Worm (Caenorhabditis elegans) whole organism, late embryonic: ENCODE results near the gene K08D9.4.

Source experiments
- C38D4.7 ChIP-seq: fragments of 200-800 bp; sonication (Bioruptor generic); optimal IDR thresholded peaks from 2 replicates; lab custom pipeline; 2018; ENCODE audit warnings: mild to moderate bottlenecking, missing genetic modification characterization, moderate library complexity, missing compliant biosample characterization
- F13H6.1 ChIP-seq: sonication (generic microtip); optimal IDR thresholded peaks from 2 replicates; lab custom pipeline; 2016; ENCODE audit warnings: missing genetic modification characterization, missing compliant biosample characterization
- K02D7.2 ChIP-seq: sonication (generic microtip); optimal IDR thresholded peaks from 2 replicates; lab custom pipeline; 2017; ENCODE audit warnings: mild to moderate bottlenecking, missing genetic modification characterization, missing compliant biosample characterization
- T23F11.4 ChIP-seq: fragments of 200-800 bp; sonication (Bioruptor generic); optimal IDR thresholded peaks from 2 replicates; lab custom pipeline; 2018; ENCODE audit warnings: mild to moderate bottlenecking, missing genetic modification characterization, missing compliant biosample characterization
- Y22D7AL.16 ChIP-seq: sonication (generic microtip); optimal IDR thresholded peaks from 2 replicates; lab custom pipeline; 2016; ENCODE audit warnings: missing genetic modification characterization, missing compliant biosample characterization
- ahr-1 ChIP-seq: sonication (generic microtip); optimal IDR thresholded peaks from 2 replicates; lab custom pipeline; 2016; ENCODE audit warnings: missing genetic modification characterization, missing compliant biosample characterization
- ceh-14 ChIP-seq: sonication (generic microtip); optimal IDR thresholded peaks from 2 replicates; lab custom pipeline; 2016; ENCODE audit warnings: missing genotype, missing genetic modification characterization, missing compliant biosample characterization
- ceh-19 ChIP-seq: fragments of 200-800 bp; sonication (Bioruptor generic); optimal IDR thresholded peaks from 2 replicates; lab custom pipeline; 2018; ENCODE audit warnings: mild to moderate bottlenecking, missing genetic modification characterization, missing compliant biosample characterization
- ceh-22 ChIP-seq: sonication (generic microtip); optimal IDR thresholded peaks from 2 replicates; lab custom pipeline; 2017; ENCODE audit warnings: missing biosample characterization, missing genetic modification characterization
- ceh-30 ChIP-seq: fragments of 150-350 bp; optimal IDR thresholded peaks from 2 replicates; lab custom pipeline; 2014; ENCODE audit warnings: missing biosample characterization, missing genetic modification characterization
- ceh-31 ChIP-seq: sonication (generic microtip); optimal IDR thresholded peaks from 2 replicates; lab custom pipeline; 2016; ENCODE audit warnings: missing genetic modification characterization, missing compliant biosample characterization
- ceh-45 ChIP-seq: fragments of 200-800 bp; sonication (Bioruptor generic); IDR thresholded peaks from 2 replicates; pipeline ENCODE4 v1.3.6; 2022; ENCODE audit warnings: missing genetic modification reagents, missing genetic modification characterization, missing compliant biosample characterization
- ceh-6 ChIP-seq: fragments of 200-800 bp; sonication (Bioruptor generic); optimal IDR thresholded peaks from 2 replicates; lab custom pipeline; 2018; ENCODE audit warnings: mild to moderate bottlenecking, missing genetic modification characterization, missing compliant biosample characterization
- ceh-9 ChIP-seq: sonication (generic microtip); optimal IDR thresholded peaks from 2 replicates; lab custom pipeline; 2016; ENCODE audit warnings: mild to moderate bottlenecking, missing genetic modification characterization, inconsistent platforms, missing compliant biosample characterization
- che-1 ChIP-seq: sonication (generic microtip); optimal IDR thresholded peaks from 2 replicates; lab custom pipeline; 2016; ENCODE audit warnings: mild to moderate bottlenecking, missing genetic modification characterization, missing compliant biosample characterization
- dmd-4 ChIP-seq: sonication (generic microtip); optimal IDR thresholded peaks from 2 replicates; lab custom pipeline; 2016; ENCODE audit warnings: borderline replicate concordance, missing genetic modification characterization, missing compliant biosample characterization
- dve-1 ChIP-seq: sonication (generic microtip); optimal IDR thresholded peaks from 2 replicates; lab custom pipeline; 2017; ENCODE audit warnings: antibody characterized with exemption, mild to moderate bottlenecking, missing genetic modification characterization, missing compliant biosample characterization
- elt-4 ChIP-seq: sonication (generic microtip); optimal IDR thresholded peaks from 2 replicates; lab custom pipeline; 2016; ENCODE audit warnings: missing genetic modification characterization, missing compliant biosample characterization
- eyg-1 ChIP-seq: sonication (generic microtip); optimal IDR thresholded peaks from 2 replicates; lab custom pipeline; 2016; ENCODE audit warnings: missing genotype, missing genetic modification characterization, missing compliant biosample characterization
- fkh-10 ChIP-seq: fragments of 150-350 bp; optimal IDR thresholded peaks from 2 replicates; lab custom pipeline; 2014; ENCODE audit warnings: missing biosample characterization, missing genetic modification reagents, missing genetic modification characterization
- gmeb-2 ChIP-seq: sonication (generic microtip); optimal IDR thresholded peaks from 2 replicates; lab custom pipeline; 2016; ENCODE audit warnings: missing genetic modification characterization, inconsistent platforms, missing compliant biosample characterization
- hlh-13 ChIP-seq: fragments of 200-800 bp; sonication (Bioruptor generic); optimal IDR thresholded peaks from 2 replicates; lab custom pipeline; 2018; ENCODE audit warnings: mild to moderate bottlenecking, missing genetic modification characterization, missing compliant biosample characterization
- hlh-15 ChIP-seq: sonication (generic microtip); optimal IDR thresholded peaks from 2 replicates; lab custom pipeline; 2016; ENCODE audit warnings: missing genetic modification characterization, missing compliant biosample characterization
- hlh-30 ChIP-seq: sonication (generic microtip); optimal IDR thresholded peaks from 2 replicates; lab custom pipeline; 2017; ENCODE audit warnings: antibody characterized with exemption, missing genetic modification characterization, missing compliant biosample characterization; ENCODE audit not compliant: insufficient read depth
- hlh-6 ChIP-seq: sonication (generic microtip); optimal IDR thresholded peaks from 2 replicates; lab custom pipeline; 2016; ENCODE audit warnings: missing genotype, missing genetic modification characterization, missing compliant biosample characterization
- hlh-8 ChIP-seq: sonication (generic microtip); optimal IDR thresholded peaks from 2 replicates; lab custom pipeline; 2016; ENCODE audit warnings: missing genotype, missing genetic modification characterization, missing compliant biosample characterization
- madf-2 ChIP-seq: sonication (generic microtip); optimal IDR thresholded peaks from 2 replicates; lab custom pipeline; 2017; ENCODE audit warnings: missing genetic modification characterization, missing compliant biosample characterization
- mec-3 ChIP-seq: sonication (generic microtip); optimal IDR thresholded peaks from 2 replicates; lab custom pipeline; 2016; ENCODE audit warnings: borderline replicate concordance, missing genetic modification characterization, missing compliant biosample characterization
- pha-2 ChIP-seq: sonication (generic microtip); optimal IDR thresholded peaks from 2 replicates; lab custom pipeline; 2017; ENCODE audit warnings: mild to moderate bottlenecking, missing genetic modification characterization, missing compliant biosample characterization
- pha-4 ChIP-seq: fragments of 150-350 bp; optimal IDR thresholded peaks from 2 replicates; lab custom pipeline; 2018; ENCODE audit warnings: missing biosample characterization, missing genetic modification reagents, missing genetic modification characterization
- rnt-1 ChIP-seq: sonication (generic microtip); optimal IDR thresholded peaks from 2 replicates; lab custom pipeline; 2016; ENCODE audit warnings: missing genetic modification characterization, missing compliant biosample characterization
- tbx-2 ChIP-seq: sonication (generic microtip); optimal IDR thresholded peaks from 2 replicates; lab custom pipeline; 2016; ENCODE audit warnings: missing genetic modification characterization, missing compliant biosample characterization
- tbx-7 ChIP-seq: sonication (generic microtip); optimal IDR thresholded peaks from 2 replicates; lab custom pipeline; 2016; ENCODE audit warnings: missing genotype, missing genetic modification characterization, missing compliant biosample characterization
- ttx-3 ChIP-seq: sonication (generic microtip); optimal IDR thresholded peaks from 2 replicates; lab custom pipeline; 2016; ENCODE audit warnings: missing genetic modification reagents, missing genetic modification characterization, missing compliant biosample characterization
- unc-3 ChIP-seq, 2 experiments: fragments of 200-800 bp in 1 of 2; sonication (Bioruptor generic) in 1 of 2; sonication (generic microtip) in 1 of 2; conservative IDR thresholded peaks in 1 of 2; optimal IDR thresholded peaks in 1 of 2; 2 replicates each; pipeline versions ENCODE4 v1.3.6 to Lab custom; 2016 to 2022; ENCODE audit warnings: missing compliant biosample characterization in 2 of 2, missing genetic modification characterization in 2 of 2, missing genetic modification reagents in 1 of 2
- unc-55 ChIP-seq: sonication (generic microtip); optimal IDR thresholded peaks from 2 replicates; lab custom pipeline; 2017; ENCODE audit warnings: missing biosample characterization, missing genetic modification reagents, missing genetic modification characterization
- unc-86 ChIP-seq: sonication (generic microtip); optimal IDR thresholded peaks from 2 replicates; lab custom pipeline; 2016; ENCODE audit warnings: missing genetic modification characterization, missing compliant biosample characterization
- zip-5 ChIP-seq: sonication (generic microtip); optimal IDR thresholded peaks from 2 replicates; lab custom pipeline; 2016; ENCODE audit warnings: missing genetic modification characterization, missing compliant biosample characterization

Gene K08D9.4

ce11 chrV:3165438-3165837 lies 34.8 kb downstream of the K08D9.4 start, which contains the start of gene C36C5.14:
Gene C36C5.14 (minus strand): TSS chrV:3165538.
- TF ChIP-seq ttx-3 (tag; lab: Kevin White, UChicago): no peak
- no peak for TF ChIP-seq hlh-8 (tag; lab: Kevin White, UChicago)
- TF ChIP-seq tbx-2 (tag; lab: Kevin White, UChicago): no peak
- TF ChIP-seq K02D7.2 (tag; lab: Kevin White, UChicago): no peak
- TF ChIP-seq ceh-19 (GFP tag; lab: Kevin White, UChicago): no peak
- TF ChIP-seq che-1 (tag; lab: Kevin White, UChicago): no peak
- TF ChIP-seq unc-55 (GFP tag; lab: Kevin White, UChicago): no peak
- no peak for TF ChIP-seq ceh-31
- no peak for TF ChIP-seq ceh-30 (tag; lab: Kevin White, UChicago)
- no peak for TF ChIP-seq ceh-9 (tag; lab: Kevin White, UChicago)
- TF ChIP-seq pha-2: no peak
- no peak for TF ChIP-seq madf-2 (tag; lab: Kevin White, UChicago)
- TF ChIP-seq zip-5 (tag; lab: Kevin White, UChicago): no peak
- TF ChIP-seq dve-1 (tag; lab: Kevin White, UChicago): no peak
- TF ChIP-seq ceh-14 (tag; lab: Kevin White, UChicago): no peak
- TF ChIP-seq hlh-30 (tag; lab: Kevin White, UChicago): no peak
- no peak for TF ChIP-seq C38D4.7 (GFP tag; lab: Kevin White, UChicago)
- TF ChIP-seq hlh-13 (GFP tag; lab: Kevin White, UChicago): no peak
- TF ChIP-seq ceh-22: no peak

- TF ChIP-seq ceh-45 (GFP tag; lab: Robert Waterston, UW) (no peak), pha-4 (tag; lab: Kevin White, UChicago) (no peak), F13H6.1 (tag; lab: Kevin White, UChicago) (no peak), tbx-7 (tag; lab: Kevin White, UChicago) (no peak), fkh-10 (GFP tag; lab: Kevin White, UChicago) (no peak), elt-4 (tag; lab: Kevin White, UChicago) (no peak), unc-55 (GFP tag; lab: Kevin White, UChicago) (no peak), ahr-1 (tag; lab: Kevin White, UChicago) (no peak), T23F11.4 (no peak), ceh-9 (tag; lab: Kevin White, UChicago) (no peak), hlh-6 (no peak), hlh-13 (GFP tag; lab: Kevin White, UChicago) (no peak), K02D7.2 (tag; lab: Kevin White, UChicago) (no peak)
Measured at ce11 chrV:3163143-3163542, 37.1 kb downstream of the K08D9.4 start.

- TF ChIP-seq Y22D7AL.16 (tag; lab: Kevin White, UChicago): no peak
- no peak for TF ChIP-seq dmd-4
- TF ChIP-seq eyg-1 (tag; lab: Kevin White, UChicago): no peak
- no peak for TF ChIP-seq ceh-22
- no peak for TF ChIP-seq unc-86 (tag; lab: Kevin White, UChicago)
- no peak for TF ChIP-seq gmeb-2
- no peak for TF ChIP-seq hlh-8 (tag; lab: Kevin White, UChicago)
- TF ChIP-seq unc-3 (GFP tag; conservative IDR thresholded peaks at IDR 0.05; lab: Robert Waterston, UW): no peak
- TF ChIP-seq unc-3 (tag; optimal IDR thresholded peaks at IDR 0.05; lab: Kevin White, UChicago): no peak
- TF ChIP-seq hlh-15 (tag; lab: Kevin White, UChicago): no peak
- TF ChIP-seq elt-4 (tag; lab: Kevin White, UChicago): no peak
- TF ChIP-seq mec-3 (tag; lab: Kevin White, UChicago): no peak
- no peak for TF ChIP-seq ceh-6 (GFP tag; lab: Kevin White, UChicago)
- TF ChIP-seq rnt-1 (tag; lab: Kevin White, UChicago): no peak
Measured at ce11 chrV:3162299-3162698, 37.9 kb downstream of the K08D9.4 start.
